Worm (Caenorhabditis elegans): ENCODE data around the gene cux-7.

- no peak for TF ChIP-seq nhr-28 (tag; optimal IDR thresholded peaks at IDR 0.05)
- TF ChIP-seq mdl-1 (tag; optimal IDR thresholded peaks at IDR 0.05), result no peak
- TF ChIP-seq dmd-8 (GFP tag; IDR thresholded peaks at IDR 0.05), result no peak
Observed at ce11 chrIII:7489055-7489534, 31.6 kb downstream of the cux-7 start, which contains the start of gene mup-4.

Measured in whole organism, L4 larva.